Fruit fly (Drosophila melanogaster) whole organism, pupa: Measurements from ENCODE around the gene CG6495.

ENCODE experiments used
- CG10348 ChIP-seq: fragments of 200-800 bp; sonication (Bioruptor generic); IDR thresholded peaks from 2 replicates; pipeline ENCODE4 v1.3.6; 2022; ENCODE audit warnings: missing biosample characterization, missing genetic modification characterization
- CG12605 ChIP-seq: fragments of 200-800 bp; sonication (Bioruptor generic); IDR thresholded peaks from 2 replicates; pipeline ENCODE4 v1.3.6; 2022; ENCODE audit warnings: missing biosample characterization, missing genetic modification characterization
- CG13204 ChIP-seq: fragments of 200-800 bp; sonication (Bioruptor generic); optimal IDR thresholded peaks from 2 replicates; lab custom pipeline; 2018; ENCODE audit warnings: missing biosample characterization, mild to moderate bottlenecking, missing genetic modification characterization, moderate library complexity
- CG14655 ChIP-seq: fragments of 200-800 bp; sonication (Bioruptor generic); optimal IDR thresholded peaks from 3 replicates; lab custom pipeline; 2017; ENCODE audit warnings: mild to moderate bottlenecking, missing biosample characterization, missing genetic modification reagents, missing genetic modification characterization
- CG15710 ChIP-seq: fragments of 200-800 bp; sonication (Bioruptor generic); optimal IDR thresholded peaks from 2 replicates; lab custom pipeline; 2018; ENCODE audit warnings: missing biosample characterization, mild to moderate bottlenecking, missing genetic modification characterization, moderate library complexity
- CG17806 ChIP-seq: fragments of 200-800 bp; sonication (Bioruptor generic); optimal IDR thresholded peaks from 2 replicates; lab custom pipeline; 2018; ENCODE audit warnings: missing biosample characterization, mild to moderate bottlenecking, missing genetic modification characterization, moderate library complexity
- CG32121 ChIP-seq: fragments of 200-800 bp; sonication (Bioruptor generic); IDR thresholded peaks from 2 replicates; pipeline ENCODE4 v1.3.6; 2022; ENCODE audit warnings: missing biosample characterization, missing genetic modification characterization
- CG34367 ChIP-seq: fragments of 200-800 bp; sonication (Bioruptor generic); optimal IDR thresholded peaks from 2 replicates; lab custom pipeline; 2018; ENCODE audit warnings: missing biosample characterization, mild to moderate bottlenecking, missing genetic modification characterization
- CG4496 ChIP-seq: fragments of 200-800 bp; sonication (Bioruptor generic); IDR thresholded peaks from 3 replicates; pipeline ENCODE4 v1.3.6; 2022; ENCODE audit warnings: missing biosample characterization, missing genetic modification characterization
- CG8159 ChIP-seq: fragments of 200-800 bp; sonication (Bioruptor generic); optimal IDR thresholded peaks from 3 replicates; lab custom pipeline; 2018; ENCODE audit warnings: missing biosample characterization, mild to moderate bottlenecking, missing genetic modification characterization, moderate library complexity
- CG8301 ChIP-seq: fragments of 200-800 bp; sonication (Bioruptor generic); optimal IDR thresholded peaks from 2 replicates; lab custom pipeline; 2018; ENCODE audit warnings: missing biosample characterization, mild to moderate bottlenecking, missing genetic modification characterization
- CG9948 ChIP-seq: fragments of 200-800 bp; sonication (Bioruptor generic); optimal IDR thresholded peaks from 2 replicates; lab custom pipeline; 2018; ENCODE audit warnings: missing biosample characterization, mild to moderate bottlenecking, missing genetic modification characterization, moderate library complexity
- D1 ChIP-seq: fragments of 200-800 bp; sonication (Bioruptor generic); optimal IDR thresholded peaks from 2 replicates; lab custom pipeline; 2018; ENCODE audit warnings: missing biosample characterization, mild to moderate bottlenecking, missing genetic modification characterization, moderate library complexity
- EcR ChIP-seq: fragments of 200-800 bp; sonication (Bioruptor generic); optimal IDR thresholded peaks from 3 replicates; lab custom pipeline; 2019; ENCODE audit warnings: missing biosample characterization, missing genetic modification characterization, mild to moderate bottlenecking, moderate library complexity, missing genetic modification reagents
- Ets98B ChIP-seq: fragments of 200-800 bp; sonication (Bioruptor generic); IDR thresholded peaks from 2 replicates; pipeline ENCODE4 v1.3.6; 2022; ENCODE audit warnings: missing biosample characterization, missing genetic modification characterization
- Pif1A ChIP-seq: fragments of 200-800 bp; sonication (Bioruptor generic); optimal IDR thresholded peaks from 3 replicates; lab custom pipeline; 2016; ENCODE audit warnings: missing biosample characterization, missing genetic modification characterization
- Pif1B ChIP-seq: fragments of 200-800 bp; sonication (Bioruptor generic); optimal IDR thresholded peaks from 3 replicates; lab custom pipeline; 2016; ENCODE audit warnings: missing biosample characterization, missing genetic modification characterization
- Snoo ChIP-seq: fragments of 200-800 bp; sonication (Bioruptor generic); optimal IDR thresholded peaks from 3 replicates; lab custom pipeline; 2017; ENCODE audit warnings: missing biosample characterization, mild to moderate bottlenecking, missing genetic modification characterization, inconsistent platforms
- fd96Ca ChIP-seq: fragments of 200-800 bp; sonication (Bioruptor generic); IDR thresholded peaks from 3 replicates; pipeline ENCODE4 v1.3.6; 2022; ENCODE audit warnings: missing biosample characterization, missing genetic modification characterization
- gl ChIP-seq: fragments of 200-800 bp; sonication (Bioruptor generic); optimal IDR thresholded peaks from 2 replicates; lab custom pipeline; 2018; ENCODE audit warnings: missing biosample characterization, mild to moderate bottlenecking, missing genetic modification characterization
- rn ChIP-seq: fragments of 200-800 bp; sonication (Bioruptor generic); IDR thresholded peaks from 2 replicates; pipeline ENCODE4 v1.3.6; 2022; ENCODE audit warnings: missing biosample characterization, missing genetic modification characterization

Gene CG6495

DNA sequence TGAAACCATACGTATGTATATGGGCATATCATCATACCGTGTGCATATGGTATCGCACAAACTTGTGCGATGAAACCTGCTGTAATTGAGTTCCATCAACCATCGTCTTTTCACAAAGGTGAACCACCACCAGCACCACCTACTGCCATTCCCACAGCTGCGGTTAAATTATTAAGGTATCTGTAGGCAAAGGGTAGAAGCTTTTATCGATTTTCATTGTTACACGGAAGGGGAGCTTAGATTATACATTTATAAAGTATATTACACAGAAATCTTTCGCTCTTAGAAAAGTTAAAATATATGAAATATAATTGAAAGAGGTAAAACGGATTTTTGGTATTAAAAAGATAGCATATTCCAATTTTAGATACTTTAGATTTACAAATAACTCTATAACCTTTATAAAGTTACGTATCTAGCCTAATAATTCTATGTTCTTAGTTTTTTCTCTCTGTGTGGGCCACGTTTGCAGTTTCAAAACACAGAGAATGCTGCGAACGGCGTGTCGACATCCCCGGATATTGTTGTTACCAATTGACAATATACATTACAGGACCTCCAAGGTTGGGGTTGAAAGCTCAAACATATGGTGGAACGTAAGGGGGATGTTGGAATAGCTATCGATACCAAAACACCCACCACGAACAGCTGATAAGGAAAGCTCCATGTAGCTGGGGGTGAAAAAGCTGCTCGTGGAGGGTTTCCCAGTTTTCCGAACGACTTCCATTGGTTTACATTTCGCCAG is at the start of gene CG6495:
Gene CG6495, plus strand, starts transcription at position 695 of the 745 bp plus-strand sequence.
- TF ChIP-seq gl (tag; lab: Kevin White, UChicago) (no peak), CG34367 (tag; lab: Kevin White, UChicago) (no peak), rn (GFP tag; lab: Robert Waterston, UW) (no peak), CG12605 (GFP tag; lab: Robert Waterston, UW) (no peak), Ets98B (GFP tag; lab: Robert Waterston, UW) (0 out of 2 replicates have a peak, but pooled peaks have one; percentile 13), EcR (GFP tag; lab: Kevin White, UChicago) (no peak), Pif1B (GFP tag; lab: Kevin White, UChicago) (peak; percentile 13), CG14655 (no peak), fd96Ca (no peak), CG17806 (peak; percentile 35), CG8159 (tag; lab: Kevin White, UChicago) (peak; percentile 61), CG32121 (GFP tag; lab: Robert Waterston, UW) (no peak), CG15710 (tag; lab: Kevin White, UChicago) (peak; percentile 30), CG9948 (tag; lab: Kevin White, UChicago) (peak; percentile 34), CG13204 (GFP tag; lab: Kevin White, UChicago) (no peak), D1 (no peak), CG8301 (tag; lab: Kevin White, UChicago) (peak; percentile 12), CG10348 (GFP tag; lab: Robert Waterston, UW) (no peak)

DNA sequence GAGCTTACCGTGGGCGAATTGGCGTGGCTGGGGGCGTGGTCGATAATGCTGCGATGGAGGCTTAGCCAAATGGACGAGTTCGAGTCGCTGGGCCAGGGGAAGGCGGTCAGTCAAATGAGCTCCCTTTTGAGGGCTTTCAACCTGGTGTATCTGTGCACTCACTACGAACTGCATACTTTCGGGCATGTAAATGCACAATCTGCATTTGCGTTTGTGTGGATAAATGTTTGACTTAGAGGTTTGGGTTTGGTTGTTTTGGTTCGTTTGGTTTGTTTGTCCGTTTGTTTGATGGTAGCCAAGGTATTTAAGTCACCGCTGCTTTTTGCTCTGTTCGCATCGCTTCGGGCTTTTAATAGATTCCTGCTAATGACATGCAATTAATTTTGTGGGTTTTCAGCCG is 49.7 kb upstream of the CG6495 start:
- TF ChIP-seq CG13204 (GFP tag; lab: Kevin White, UChicago) = no peak
- TF ChIP-seq CG34367 (tag; lab: Kevin White, UChicago) = no peak
- no peak for TF ChIP-seq fd96Ca
- no peak for TF ChIP-seq rn (GFP tag; lab: Robert Waterston, UW)
- no peak for TF ChIP-seq CG12605 (GFP tag; lab: Robert Waterston, UW)
- no peak for TF ChIP-seq CG8301 (tag; lab: Kevin White, UChicago)
- no peak for TF ChIP-seq EcR (GFP tag; lab: Kevin White, UChicago)
- no peak for TF ChIP-seq CG4496 (GFP tag; lab: Robert Waterston, UW)
- no peak for TF ChIP-seq CG14655
- no peak for TF ChIP-seq CG9948 (tag; lab: Kevin White, UChicago)
- TF ChIP-seq CG17806 = no peak
- TF ChIP-seq gl (tag; lab: Kevin White, UChicago) = no peak
- TF ChIP-seq CG32121 (GFP tag; lab: Robert Waterston, UW) = no peak
- no peak for TF ChIP-seq CG15710 (tag; lab: Kevin White, UChicago)
- no peak for TF ChIP-seq Pif1B (GFP tag; lab: Kevin White, UChicago)
- no peak for TF ChIP-seq CG10348 (GFP tag; lab: Robert Waterston, UW)
- TF ChIP-seq Ets98B (GFP tag; lab: Robert Waterston, UW) = no peak

DNA sequence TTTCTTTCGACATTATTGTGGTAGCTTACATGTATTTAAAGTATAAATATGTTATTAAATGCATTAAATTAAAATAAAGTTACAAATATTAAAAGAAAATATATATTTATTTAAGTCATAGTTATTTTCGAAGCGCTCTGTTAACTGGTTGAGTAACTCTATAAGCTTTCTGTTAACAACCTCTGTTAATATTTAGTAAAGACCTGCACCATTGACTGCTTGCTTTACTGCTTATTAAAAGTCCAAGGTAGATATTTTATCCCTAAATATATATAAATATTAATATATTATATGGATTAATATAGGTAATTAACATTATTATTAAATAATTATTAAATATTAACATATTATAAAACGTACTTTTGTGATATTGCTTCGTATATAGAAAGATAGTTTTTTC is 39.4 kb upstream of the CG6495 start:
- TF ChIP-seq CG10348 (GFP tag; lab: Robert Waterston, UW) (no peak), CG34367 (tag; lab: Kevin White, UChicago) (no peak), CG4496 (GFP tag; lab: Robert Waterston, UW) (no peak), D1 (peak; percentile 56)

DNA sequence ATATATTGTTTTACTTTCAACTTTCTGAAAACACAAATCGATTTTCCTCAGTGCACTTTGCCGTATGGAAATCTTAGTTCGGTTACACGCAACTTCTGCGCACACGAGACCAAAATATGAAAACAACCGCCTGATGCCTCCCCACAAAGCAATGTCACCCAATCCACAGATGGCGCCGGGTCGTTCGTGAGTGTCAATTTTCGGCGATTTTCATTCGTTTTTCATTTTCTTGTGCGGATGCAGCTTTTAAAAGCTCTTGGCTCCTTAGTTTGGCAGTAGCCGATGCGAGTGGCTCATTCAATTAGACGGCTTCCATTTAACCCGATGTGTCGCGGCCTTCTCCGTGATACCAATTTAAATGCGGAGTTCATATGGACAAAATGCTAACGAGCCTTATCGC is 37.0 kb upstream of the CG6495 start, which contains the start of gene CG6431:
Gene CG6431, plus strand, starts transcription at position 301 of the 400 bp plus-strand sequence.
- TF ChIP-seq fd96Ca (no peak), Ets98B (GFP tag; lab: Robert Waterston, UW) (no peak), CG8159 (tag; lab: Kevin White, UChicago) (no peak), Snoo (tag; lab: Kevin White, UChicago) (no peak), Pif1A (GFP tag; lab: Kevin White, UChicago) (no peak), Pif1B (GFP tag; lab: Kevin White, UChicago) (no peak), CG34367 (tag; lab: Kevin White, UChicago) (no peak), rn (GFP tag; lab: Robert Waterston, UW) (no peak), CG9948 (tag; lab: Kevin White, UChicago) (no peak), D1 (no peak), CG17806 (no peak), CG12605 (GFP tag; lab: Robert Waterston, UW) (no peak), CG8301 (tag; lab: Kevin White, UChicago) (no peak), gl (tag; lab: Kevin White, UChicago) (no peak), CG14655 (no peak)

DNA sequence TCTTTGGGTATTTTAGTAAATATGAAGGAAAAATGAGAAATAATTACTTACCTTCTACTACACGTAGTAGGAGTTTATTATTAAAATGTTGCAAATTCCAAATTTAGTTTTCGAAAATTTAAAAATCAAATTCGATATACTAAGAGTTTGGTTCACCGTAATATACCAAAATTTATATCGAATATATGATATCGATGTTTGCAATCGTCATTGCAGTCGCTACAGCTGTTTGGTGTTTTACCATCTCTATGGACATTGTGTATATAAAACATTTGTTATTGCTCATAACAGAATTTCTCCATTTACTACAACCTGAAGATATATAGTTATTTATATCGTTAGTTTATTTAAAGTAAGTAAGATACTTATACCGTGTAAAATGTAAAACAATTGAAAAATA is 32.2 kb upstream of the CG6495 start, which contains the start of gene CG6443:
Gene CG6443, plus strand, starts transcription at position 228 of the 400 bp plus-strand sequence.
- TF ChIP-seq CG8301 (tag; lab: Kevin White, UChicago) (no peak), CG14655 (no peak), fd96Ca (no peak), Pif1A (GFP tag; lab: Kevin White, UChicago) (no peak), CG13204 (GFP tag; lab: Kevin White, UChicago) (no peak), rn (GFP tag; lab: Robert Waterston, UW) (no peak), Ets98B (GFP tag; lab: Robert Waterston, UW) (no peak), CG34367 (tag; lab: Kevin White, UChicago) (no peak), CG9948 (tag; lab: Kevin White, UChicago) (no peak), CG8159 (tag; lab: Kevin White, UChicago) (no peak)
- TF ChIP-seq, all 21 proteins: peak for 0
